Fruit fly (Drosophila melanogaster) whole organism, embryonic: ENCODE data around the gene CG33796.
A peak's percentile ranks its signal among the peaks of the same experiment; 100 is the strongest.

Experiments used
- Bteb2 ChIP-seq: fragments of 200-800 bp; sonication (Bioruptor generic); optimal IDR thresholded peaks from 2 replicates; lab custom pipeline; 2016; ENCODE audit warnings: missing biosample characterization, missing genetic modification characterization
- CG10274 ChIP-seq: fragments of 200-800 bp; sonication (Bioruptor generic); optimal IDR thresholded peaks from 3 replicates; lab custom pipeline; 2017; ENCODE audit warnings: missing biosample characterization, mild to moderate bottlenecking, missing genetic modification characterization
- CG11398 ChIP-seq: fragments of 200-800 bp; sonication (Bioruptor generic); optimal IDR thresholded peaks from 2 replicates; lab custom pipeline; 2016; ENCODE audit warnings: missing biosample characterization, missing genetic modification characterization
- CG11504 ChIP-seq: fragments of 200-800 bp; sonication (Bioruptor generic); optimal IDR thresholded peaks from 3 replicates; lab custom pipeline; 2019; ENCODE audit warnings: missing biosample characterization, mild to moderate bottlenecking, missing genetic modification characterization, moderate library complexity
- CG13296 ChIP-seq: fragments of 200-800 bp; sonication (Bioruptor generic); optimal IDR thresholded peaks from 3 replicates; lab custom pipeline; 2018; ENCODE audit warnings: missing biosample characterization, mild to moderate bottlenecking, missing genetic modification characterization
- CG14965 ChIP-seq: fragments of 200-800 bp; sonication (Bioruptor generic); optimal IDR thresholded peaks from 2 replicates; lab custom pipeline; 2016; ENCODE audit warnings: missing biosample characterization, missing genetic modification characterization, borderline replicate concordance
- CG15269 ChIP-seq: fragments of 200-800 bp; sonication (Bioruptor generic); optimal IDR thresholded peaks from 2 replicates; lab custom pipeline; 2018; ENCODE audit warnings: missing biosample characterization, mild to moderate bottlenecking, missing genetic modification characterization, moderate library complexity
- CG1529 ChIP-seq: fragments of 200-800 bp; sonication (Bioruptor generic); optimal IDR thresholded peaks from 3 replicates; lab custom pipeline; 2018; ENCODE audit warnings: missing biosample characterization, missing genetic modification characterization
- CG15514 ChIP-seq: fragments of 200-800 bp; sonication (Bioruptor generic); optimal IDR thresholded peaks from 3 replicates; lab custom pipeline; 2017; ENCODE audit warnings: missing biosample characterization, missing genetic modification characterization, mild to moderate bottlenecking, moderate library complexity, missing genetic modification reagents
- CG16813 ChIP-seq: fragments of 200-800 bp; sonication (Bioruptor generic); IDR thresholded peaks from 3 replicates; pipeline ENCODE4 v1.3.6; 2022; ENCODE audit warnings: missing biosample characterization, missing genetic modification characterization; ENCODE audit not compliant: partially characterized antibody
- CG17359 ChIP-seq: fragments of 200-800 bp; sonication (Bioruptor generic); optimal IDR thresholded peaks from 3 replicates; lab custom pipeline; 2018; ENCODE audit warnings: missing biosample characterization, mild to moderate bottlenecking, missing genetic modification characterization, moderate library complexity
- CG18262 ChIP-seq: fragments of 200-800 bp; optimal IDR thresholded peaks from 3 replicates; lab custom pipeline; 2019; ENCODE audit warnings: missing biosample characterization, mild to moderate bottlenecking, missing genetic modification characterization, moderate library complexity
- CG2678 ChIP-seq: fragments of 200-800 bp; sonication (Bioruptor generic); optimal IDR thresholded peaks from 3 replicates; lab custom pipeline; 2019; ENCODE audit warnings: missing biosample characterization, mild to moderate bottlenecking, missing genetic modification characterization, moderate library complexity
- CG2712 ChIP-seq: fragments of 200-800 bp; optimal IDR thresholded peaks from 3 replicates; lab custom pipeline; 2019; ENCODE audit warnings: missing biosample characterization, mild to moderate bottlenecking, missing genetic modification characterization, moderate library complexity
- CG3281 ChIP-seq: fragments of 200-800 bp; sonication (Bioruptor generic); optimal IDR thresholded peaks from 3 replicates; lab custom pipeline; 2017; ENCODE audit warnings: missing biosample characterization, mild to moderate bottlenecking, missing genetic modification characterization
- CG33213 ChIP-seq: fragments of 200-800 bp; sonication (Bioruptor generic); optimal IDR thresholded peaks from 3 replicates; lab custom pipeline; 2016; ENCODE audit warnings: missing biosample characterization, missing genetic modification characterization
- CG6654 ChIP-seq: fragments of 200-800 bp; sonication (Bioruptor generic); optimal IDR thresholded peaks from 2 replicates; lab custom pipeline; 2017; ENCODE audit warnings: missing biosample characterization, mild to moderate bottlenecking, missing genetic modification characterization
- CG8359 ChIP-seq: fragments of 200-800 bp; sonication (Bioruptor generic); optimal IDR thresholded peaks from 2 replicates; lab custom pipeline; 2017; ENCODE audit warnings: missing biosample characterization, mild to moderate bottlenecking, missing genetic modification characterization, borderline replicate concordance
- CG9437 ChIP-seq: fragments of 200-800 bp; sonication (Bioruptor generic); optimal IDR thresholded peaks from 2 replicates; lab custom pipeline; 2018; ENCODE audit warnings: missing biosample characterization, mild to moderate bottlenecking, missing genetic modification characterization
- CG9817 ChIP-seq: fragments of 200-800 bp; sonication (Bioruptor generic); optimal IDR thresholded peaks from 2 replicates; lab custom pipeline; 2018; ENCODE audit warnings: missing biosample characterization, mild to moderate bottlenecking, missing genetic modification characterization, moderate library complexity
- ERR ChIP-seq: fragments of 200-800 bp; sonication (Bioruptor generic); optimal IDR thresholded peaks from 2 replicates; lab custom pipeline; 2016; ENCODE audit warnings: missing biosample characterization, missing genetic modification characterization
- Ets65A ChIP-seq: fragments of 200-800 bp; sonication (Bioruptor generic); peaks from one replicate; lab custom pipeline; 2016; ENCODE audit warnings: missing biosample characterization, missing genetic modification characterization
- HLH54F ChIP-seq: fragments of 200-800 bp; sonication (Bioruptor generic); optimal IDR thresholded peaks from 3 replicates; lab custom pipeline; 2016; ENCODE audit warnings: missing biosample characterization, missing genetic modification characterization
- Hr3 ChIP-seq: fragments of 200-800 bp; sonication (Bioruptor generic); optimal IDR thresholded peaks from 3 replicates; lab custom pipeline; 2016; ENCODE audit warnings: missing biosample characterization, missing genetic modification characterization
- NK7.1 ChIP-seq: fragments of 200-800 bp; sonication (Bioruptor generic); optimal IDR thresholded peaks from 3 replicates; lab custom pipeline; 2016; ENCODE audit warnings: missing biosample characterization, missing genetic modification characterization
- Neu2 ChIP-seq: fragments of 200-800 bp; sonication (Bioruptor generic); optimal IDR thresholded peaks from 3 replicates; lab custom pipeline; 2016; ENCODE audit warnings: missing biosample characterization, missing genetic modification characterization, borderline replicate concordance
- Spps ChIP-seq: fragments of 200-800 bp; sonication (Bioruptor generic); optimal IDR thresholded peaks from 2 replicates; lab custom pipeline; 2018; ENCODE audit warnings: missing biosample characterization, mild to moderate bottlenecking, missing genetic modification characterization
- Stat92E ChIP-seq, 3 experiments: fragments of >200 bp in 2 of 3; fragments of 200-800 bp in 1 of 3; sonication (Bioruptor generic) in 1 of 3; optimal IDR thresholded peaks; 2 replicates each; lab custom pipeline; 2017 to 2019; ENCODE audit warnings: missing biosample characterization in 3 of 3, missing genetic modification characterization in 3 of 3, mild to moderate bottlenecking in 1 of 3, moderate library complexity in 1 of 3
- TFAM ChIP-seq: fragments of 200-800 bp; sonication (Bioruptor generic); optimal IDR thresholded peaks from 2 replicates; lab custom pipeline; 2017; ENCODE audit warnings: missing biosample characterization, missing genetic modification characterization, inconsistent platforms
- Trl ChIP-seq, 3 experiments: fragments of >200 bp in 2 of 3; fragments of 200-800 bp in 1 of 3; sonication (Bioruptor generic) in 1 of 3; optimal IDR thresholded peaks; 2 replicates in 1 of 3; 3 replicates in 2 of 3; lab custom pipeline; 2016 to 2017; ENCODE audit warnings: missing biosample characterization in 1 of 3, missing genetic modification characterization in 1 of 3
- Xbp1 ChIP-seq: fragments of 200-800 bp; sonication (Bioruptor generic); optimal IDR thresholded peaks from 3 replicates; lab custom pipeline; 2016; ENCODE audit warnings: missing biosample characterization, mild to moderate bottlenecking, missing genetic modification characterization
- az2 ChIP-seq: fragments of 200-800 bp; sonication (Bioruptor generic); optimal IDR thresholded peaks from 3 replicates; lab custom pipeline; 2016; ENCODE audit warnings: missing biosample characterization, missing genetic modification characterization
- bsh ChIP-seq, 2 experiments: fragments of 200-800 bp; sonication (Bioruptor generic); optimal IDR thresholded peaks; 2 replicates each; lab custom pipeline; 2017 to 2018; ENCODE audit warnings: mild to moderate bottlenecking in 2 of 2, missing biosample characterization in 2 of 2, missing genetic modification characterization in 2 of 2, moderate library complexity in 1 of 2
- caup ChIP-seq: fragments of 200-800 bp; sonication (Bioruptor generic); optimal IDR thresholded peaks from 3 replicates; lab custom pipeline; 2017; ENCODE audit warnings: missing biosample characterization, mild to moderate bottlenecking, missing genetic modification characterization, moderate library complexity; ENCODE audit not compliant: severe bottlenecking
- crol ChIP-seq: fragments of 200-800 bp; sonication (Bioruptor generic); IDR thresholded peaks from 2 replicates; pipeline ENCODE4 v1.3.6; 2022; ENCODE audit warnings: missing biosample characterization, missing genetic modification characterization
- dysf ChIP-seq: fragments of 200-800 bp; sonication (Bioruptor generic); IDR thresholded peaks from 3 replicates; pipeline ENCODE4 v1.3.6; 2022; ENCODE audit warnings: missing biosample characterization, missing genetic modification characterization
- ems ChIP-seq: fragments of 200-800 bp; sonication (Bioruptor generic); optimal IDR thresholded peaks from 3 replicates; lab custom pipeline; 2016; ENCODE audit warnings: missing biosample characterization, missing genetic modification characterization
- inv ChIP-seq: fragments of 200-800 bp; sonication (Bioruptor generic); IDR thresholded peaks from 2 replicates; pipeline ENCODE4 v1.3.6; 2022; ENCODE audit warnings: missing biosample characterization, missing genetic modification characterization; ENCODE audit not compliant: partially characterized antibody
- ken ChIP-seq: fragments of 200-800 bp; sonication (Bioruptor generic); IDR thresholded peaks from 3 replicates; pipeline ENCODE4 v1.3.6; 2022; ENCODE audit warnings: missing biosample characterization, missing genetic modification characterization
- knrl ChIP-seq: fragments of 200-800 bp; sonication (Bioruptor generic); IDR thresholded peaks from 3 replicates; pipeline ENCODE4 v1.3.6; 2022; ENCODE audit warnings: missing biosample characterization, missing genetic modification characterization; ENCODE audit not compliant: partially characterized antibody
- otp ChIP-seq: fragments of 200-800 bp; sonication (Bioruptor generic); IDR thresholded peaks from 3 replicates; pipeline ENCODE4, ENCODE4 v1.3.6; 2022; ENCODE audit warnings: missing biosample characterization, missing genetic modification characterization
- prd ChIP-seq, 3 experiments: fragments of >200 bp in 2 of 3; fragments of 200-800 bp in 1 of 3; sonication (Bioruptor generic) in 1 of 3; optimal IDR thresholded peaks in 2 of 3; IDR thresholded peaks in 1 of 3; 2 replicates in 2 of 3; 3 replicates in 1 of 3; pipeline versions ENCODE4 v1.3.6 to Lab custom; 2017 to 2022; ENCODE audit warnings: missing biosample characterization in 1 of 3, missing genetic modification characterization in 1 of 3
- sima ChIP-seq: fragments of 200-800 bp; sonication (Bioruptor generic); optimal IDR thresholded peaks from 2 replicates; lab custom pipeline; 2016; ENCODE audit warnings: missing biosample characterization, missing genetic modification characterization
- sob ChIP-seq: fragments of 200-800 bp; sonication (Bioruptor generic); IDR thresholded peaks from 2 replicates; pipeline ENCODE4 v1.3.6; 2022; ENCODE audit warnings: missing biosample characterization, missing genetic modification characterization
- sqz ChIP-seq: fragments of 200-800 bp; sonication (Bioruptor generic); optimal IDR thresholded peaks from 3 replicates; lab custom pipeline; 2018; ENCODE audit warnings: missing biosample characterization, mild to moderate bottlenecking, missing genetic modification characterization
- ssp ChIP-seq: fragments of 200-800 bp; sonication (Bioruptor generic); IDR thresholded peaks from 2 replicates; pipeline ENCODE4 v1.3.6; 2022; ENCODE audit warnings: missing biosample characterization, missing genetic modification characterization
- tap ChIP-seq: fragments of 200-800 bp; optimal IDR thresholded peaks from 3 replicates; lab custom pipeline; 2019; ENCODE audit warnings: missing biosample characterization, mild to moderate bottlenecking, missing genetic modification characterization, moderate library complexity
- wdn ChIP-seq: fragments of 200-800 bp; sonication (Bioruptor generic); IDR thresholded peaks from 2 replicates; pipeline ENCODE4 v1.3.6; 2022; ENCODE audit warnings: missing biosample characterization, missing genetic modification characterization
- zfh2 ChIP-seq: fragments of 200-800 bp; sonication (Bioruptor generic); optimal IDR thresholded peaks from 2 replicates; lab custom pipeline; 2016; ENCODE audit warnings: missing biosample characterization, missing genetic modification characterization

The CG33796 gene

dm6 chr3L:16202550-16202949 is 32.6 kb upstream of the CG33796 start (continued):
- TF ChIP-seq knrl (GFP tag; lab: Robert Waterston, UW), result no peak
- TF ChIP-seq zfh2, result peak; percentile 24
- TF ChIP-seq Ets65A (GFP tag; lab: Kevin White, UChicago), result no peak
- TF ChIP-seq CG11398 (GFP tag; lab: Kevin White, UChicago), result no peak
- peak; percentile 67 for TF ChIP-seq CG11504 (tag; lab: Kevin White, UChicago)
- no peak for TF ChIP-seq sima (GFP tag; lab: Kevin White, UChicago)
- no peak for TF ChIP-seq NK7.1 (GFP tag; lab: Kevin White, UChicago)
- TF ChIP-seq wdn (GFP tag; lab: Robert Waterston, UW), result no peak
- TF ChIP-seq CG15514 (GFP tag; lab: Kevin White, UChicago), result peak; percentile 17
- no peak for TF ChIP-seq ssp
- no peak for TF ChIP-seq ERR
- TF ChIP-seq CG13296 (GFP tag; lab: Kevin White, UChicago), result peak; percentile 62
- TF ChIP-seq sqz (GFP tag; lab: Kevin White, UChicago), result no peak
- TF ChIP-seq bsh (GFP tag; optimal IDR thresholded peaks at IDR 0.05; lab: Kevin White, UChicago), result peak in 1 of 2 experiments; percentile 38
- no peak for TF ChIP-seq CG33213 (GFP tag; lab: Kevin White, UChicago)
- no peak for TF ChIP-seq inv
- no peak for TF ChIP-seq CG14965 (GFP tag; lab: Kevin White, UChicago)
- TF ChIP-seq CG2678 (tag; lab: Kevin White, UChicago), result peak; percentile 76
- peak; percentile 1 for TF ChIP-seq Xbp1
- TF ChIP-seq CG16813 (GFP tag; lab: Robert Waterston, UW), result no peak
- TF ChIP-seq az2, result peak; percentile 10
- TF ChIP-seq CG2712 (tag; lab: Kevin White, UChicago), result peak; percentile 30
- peak; percentile 45 for TF ChIP-seq CG15269 (tag; lab: Kevin White, UChicago)
- TF ChIP-seq otp, result no peak
- peak; percentile 40 for TF ChIP-seq caup (GFP tag; lab: Kevin White, UChicago)
- no peak for TF ChIP-seq ems
- TF ChIP-seq dysf (GFP tag; lab: Robert Waterston, UW), result peak; percentile 53; the same call in 2 of the 3 replicates
- no peak for TF ChIP-seq Stat92E (GFP tag; optimal IDR thresholded peaks at IDR 0.05; lab: Kevin White, UChicago)
- TF ChIP-seq Hr3 (GFP tag; lab: Kevin White, UChicago), result peak; percentile 4
- no peak for TF ChIP-seq sob (GFP tag; lab: Robert Waterston, UW)
- TF ChIP-seq tap (tag; lab: Kevin White, UChicago), result no peak
- no peak for TF ChIP-seq Spps (tag; lab: Kevin White, UChicago)
- no peak for TF ChIP-seq Neu2 (GFP tag; lab: Kevin White, UChicago)
- TF ChIP-seq CG1529 (GFP tag; lab: Kevin White, UChicago), result no peak
- no peak for TF ChIP-seq prd (optimal IDR thresholded peaks at IDR 0.05; lab: Kevin White, UChicago)
- TF ChIP-seq prd (GFP tag; IDR thresholded peaks at IDR 0.05; lab: Robert Waterston, UW), result no peak
- no peak for TF ChIP-seq ken (GFP tag; lab: Robert Waterston, UW)
- TF ChIP-seq CG6654, result no peak
- no peak for TF ChIP-seq CG8359 (GFP tag; lab: Kevin White, UChicago)
- peak; percentile 28 for TF ChIP-seq CG17359 (tag; lab: Kevin White, UChicago)
- peak; percentile 33 for TF ChIP-seq CG18262
- TF ChIP-seq CG3281 (GFP tag; lab: Kevin White, UChicago), result peak; percentile 59
- TF ChIP-seq crol, result no peak
- peak; percentile 19 for TF ChIP-seq CG9437 (GFP tag; lab: Kevin White, UChicago)
- peak; percentile 16 for TF ChIP-seq CG10274
- TF ChIP-seq HLH54F (GFP tag; lab: Kevin White, UChicago), result no peak
- TF ChIP-seq TFAM (GFP tag; lab: Kevin White, UChicago), result no peak
- TF ChIP-seq Bteb2 (GFP tag; lab: Kevin White, UChicago), result no peak
- no peak for TF ChIP-seq Trl (optimal IDR thresholded peaks at IDR 0.05; lab: Kevin White, UChicago)
- peak; percentile 2 for TF ChIP-seq Trl (GFP tag; optimal IDR thresholded peaks at IDR 0.05; lab: Kevin White, UChicago)
- peak; percentile 41 for TF ChIP-seq CG9817
